Fruit fly (Drosophila melanogaster) whole organism, embryonic: ENCODE measurements around the gene CG14269.

Source experiments
- Abd-B ChIP-seq: fragments of 200-800 bp; sonication (Bioruptor generic); optimal IDR thresholded peaks from 2 replicates; lab custom pipeline; 2018; ENCODE audit warnings: missing biosample characterization, mild to moderate bottlenecking, missing genetic modification characterization, moderate library complexity
- CG10147 ChIP-seq: fragments of 200-800 bp; sonication (Bioruptor generic); optimal IDR thresholded peaks from 2 replicates; lab custom pipeline; 2019; ENCODE audit warnings: missing biosample characterization, mild to moderate bottlenecking, missing genetic modification characterization, moderate library complexity
- CG10267 ChIP-seq: fragments of 200-800 bp; sonication (Bioruptor generic); optimal IDR thresholded peaks from 2 replicates; lab custom pipeline; 2018; ENCODE audit warnings: missing biosample characterization, mild to moderate bottlenecking, missing genetic modification characterization, moderate library complexity
- CG10321 ChIP-seq: fragments of 200-800 bp; sonication (Bioruptor generic); IDR thresholded peaks from 2 replicates; pipeline ENCODE4 v1.3.6; 2022; ENCODE audit warnings: missing biosample characterization, missing genetic modification characterization
- CG11696 ChIP-seq: fragments of 200-800 bp; sonication (Bioruptor generic); IDR thresholded peaks from 2 replicates; pipeline ENCODE4 v1.3.6; 2022; ENCODE audit warnings: missing biosample characterization, missing genetic modification characterization
- CG11723 ChIP-seq: fragments of 200-800 bp; sonication (Bioruptor generic); optimal IDR thresholded peaks from 2 replicates; lab custom pipeline; 2017; ENCODE audit warnings: missing biosample characterization, mild to moderate bottlenecking, missing genetic modification characterization
- CG13424 ChIP-seq: fragments of 200-800 bp; sonication (Bioruptor generic); optimal IDR thresholded peaks from 2 replicates; lab custom pipeline; 2019; ENCODE audit warnings: missing biosample characterization, mild to moderate bottlenecking, missing genetic modification characterization, moderate library complexity
- CG13775 ChIP-seq: fragments of 200-800 bp; sonication (Bioruptor generic); optimal IDR thresholded peaks from 3 replicates; lab custom pipeline; 2017; ENCODE audit warnings: missing biosample characterization, mild to moderate bottlenecking, missing genetic modification characterization
- CG14710 ChIP-seq: fragments of 200-800 bp; sonication (Bioruptor generic); optimal IDR thresholded peaks from 3 replicates; lab custom pipeline; 2019; ENCODE audit warnings: missing biosample characterization, mild to moderate bottlenecking, missing genetic modification characterization, moderate library complexity
- CG14965 ChIP-seq: fragments of 200-800 bp; sonication (Bioruptor generic); optimal IDR thresholded peaks from 2 replicates; lab custom pipeline; 2016; ENCODE audit warnings: missing biosample characterization, missing genetic modification characterization, borderline replicate concordance
- CG15601 ChIP-seq: fragments of 200-800 bp; sonication (Bioruptor generic); optimal IDR thresholded peaks from 3 replicates; lab custom pipeline; 2019; ENCODE audit warnings: missing biosample characterization, mild to moderate bottlenecking, missing genetic modification characterization, moderate library complexity
- CG17359 ChIP-seq: fragments of 200-800 bp; sonication (Bioruptor generic); optimal IDR thresholded peaks from 3 replicates; lab custom pipeline; 2018; ENCODE audit warnings: missing biosample characterization, mild to moderate bottlenecking, missing genetic modification characterization, moderate library complexity
- CG31224 ChIP-seq: fragments of 200-800 bp; sonication (Bioruptor generic); IDR thresholded peaks from 2 replicates; pipeline ENCODE4 v1.3.6; 2022; ENCODE audit warnings: missing biosample characterization, missing genetic modification characterization
- CG32532 ChIP-seq: fragments of 200-800 bp; sonication (Bioruptor generic); IDR thresholded peaks from 2 replicates; pipeline ENCODE4 v1.3.6; 2022; ENCODE audit warnings: missing biosample characterization, missing genetic modification characterization
- CG3407 ChIP-seq: fragments of 200-800 bp; sonication (Bioruptor generic); optimal IDR thresholded peaks from 2 replicates; lab custom pipeline; 2018; ENCODE audit warnings: missing biosample characterization, mild to moderate bottlenecking, missing genetic modification characterization
- CG4404 ChIP-seq: fragments of 200-800 bp; sonication (Bioruptor generic); IDR thresholded peaks from 2 replicates; pipeline ENCODE4 v1.3.6; 2022; ENCODE audit warnings: missing biosample characterization, missing genetic modification characterization
- CG9727 ChIP-seq: fragments of 200-800 bp; sonication (Bioruptor generic); optimal IDR thresholded peaks from 3 replicates; lab custom pipeline; 2017; ENCODE audit warnings: missing biosample characterization, mild to moderate bottlenecking, missing genetic modification characterization
- CrebB ChIP-seq: fragments of 200-800 bp; sonication (Bioruptor generic); optimal IDR thresholded peaks from 3 replicates; lab custom pipeline; 2018; ENCODE audit warnings: missing biosample characterization, mild to moderate bottlenecking, missing genetic modification characterization
- Dek ChIP-seq: fragments of 200-800 bp; sonication (Bioruptor generic); optimal IDR thresholded peaks from 3 replicates; lab custom pipeline; 2019; ENCODE audit warnings: missing biosample characterization, mild to moderate bottlenecking, missing genetic modification characterization, moderate library complexity
- HHEX ChIP-seq: fragments of 200-800 bp; sonication (Bioruptor generic); optimal IDR thresholded peaks from 3 replicates; lab custom pipeline; 2017; ENCODE audit warnings: missing biosample characterization, mild to moderate bottlenecking, missing genetic modification characterization, missing genetic modification reagents
- HmgZ ChIP-seq: fragments of 200-800 bp; sonication (Bioruptor generic); optimal IDR thresholded peaks from 2 replicates; lab custom pipeline; 2018; ENCODE audit warnings: missing biosample characterization, mild to moderate bottlenecking, missing genetic modification characterization
- Meics ChIP-seq: fragments of 200-800 bp; sonication (Bioruptor generic); optimal IDR thresholded peaks from 2 replicates; lab custom pipeline; 2017; ENCODE audit warnings: missing biosample characterization, mild to moderate bottlenecking, missing genetic modification characterization
- Poxn ChIP-seq: fragments of 200-800 bp; sonication (Bioruptor generic); IDR thresholded peaks from 2 replicates; pipeline ENCODE4 v1.3.6; 2022; ENCODE audit warnings: missing biosample characterization, missing genetic modification characterization
- Scr ChIP-seq: fragments of 200-800 bp; sonication (Bioruptor generic); IDR thresholded peaks from 2 replicates; pipeline ENCODE4 v1.3.6; 2022; ENCODE audit warnings: missing biosample characterization, missing genetic modification characterization; ENCODE audit not compliant: partially characterized antibody
- Tbp ChIP-seq: fragments of >200 bp; optimal IDR thresholded peaks from 2 replicates; lab custom pipeline; 2018; ENCODE audit warnings: missing biosample characterization, missing genetic modification characterization
- bsh ChIP-seq, 2 experiments: fragments of 200-800 bp; sonication (Bioruptor generic); optimal IDR thresholded peaks; 2 replicates each; lab custom pipeline; 2017 to 2018; ENCODE audit warnings: mild to moderate bottlenecking in 2 of 2, missing biosample characterization in 2 of 2, missing genetic modification characterization in 2 of 2, moderate library complexity in 1 of 2
- chm ChIP-seq: fragments of 200-800 bp; sonication (Bioruptor generic); IDR thresholded peaks from 2 replicates; pipeline ENCODE4 v1.3.6; 2022; ENCODE audit warnings: missing biosample characterization, missing genetic modification characterization
- ci ChIP-seq: fragments of 200-800 bp; sonication (Bioruptor generic); IDR thresholded peaks from 3 replicates; pipeline ENCODE4 v1.3.6; 2022; ENCODE audit warnings: missing biosample characterization, missing genetic modification characterization
- croc ChIP-seq: fragments of 200-800 bp; sonication (Bioruptor generic); conservative IDR thresholded peaks from 3 replicates; pipeline ENCODE4 v1.3.6; 2022; ENCODE audit warnings: missing biosample characterization, missing genetic modification characterization
- dpn ChIP-seq, 2 experiments: fragments of 200-800 bp; sonication (Bioruptor generic); optimal IDR thresholded peaks; 3 replicates each; lab custom pipeline; 2016; ENCODE audit warnings: missing biosample characterization in 2 of 2, missing genetic modification characterization in 2 of 2
- dysf ChIP-seq: fragments of 200-800 bp; sonication (Bioruptor generic); IDR thresholded peaks from 3 replicates; pipeline ENCODE4 v1.3.6; 2022; ENCODE audit warnings: missing biosample characterization, missing genetic modification characterization
- gce ChIP-seq: fragments of 200-800 bp; sonication (Bioruptor generic); IDR thresholded peaks from 3 replicates; pipeline ENCODE4 v1.3.6; 2022; ENCODE audit warnings: missing biosample characterization, missing genetic modification characterization
- gsb ChIP-seq: fragments of 200-800 bp; sonication (Bioruptor generic); IDR thresholded peaks from 2 replicates; pipeline ENCODE4 v1.3.6; 2022; ENCODE audit warnings: missing biosample characterization, missing genetic modification characterization
- jing ChIP-seq: fragments of 200-800 bp; sonication (Bioruptor generic); optimal IDR thresholded peaks from 2 replicates; lab custom pipeline; 2018; ENCODE audit warnings: missing biosample characterization, mild to moderate bottlenecking, missing genetic modification characterization
- ken ChIP-seq: fragments of 200-800 bp; sonication (Bioruptor generic); IDR thresholded peaks from 3 replicates; pipeline ENCODE4 v1.3.6; 2022; ENCODE audit warnings: missing biosample characterization, missing genetic modification characterization
- luna ChIP-seq: fragments of 200-800 bp; sonication (Bioruptor generic); optimal IDR thresholded peaks from 2 replicates; lab custom pipeline; 2016; ENCODE audit warnings: missing biosample characterization, missing genetic modification characterization
- nau ChIP-seq: fragments of 200-800 bp; sonication (Bioruptor generic); optimal IDR thresholded peaks from 3 replicates; lab custom pipeline; 2017; ENCODE audit warnings: missing biosample characterization, mild to moderate bottlenecking, missing genetic modification characterization, missing genetic modification reagents
- oc ChIP-seq: fragments of 200-800 bp; sonication (Bioruptor generic); optimal IDR thresholded peaks from 2 replicates; lab custom pipeline; 2018; ENCODE audit warnings: missing biosample characterization, mild to moderate bottlenecking, missing genetic modification characterization, moderate library complexity
- org-1 ChIP-seq: fragments of 200-800 bp; sonication (Bioruptor generic); optimal IDR thresholded peaks from 2 replicates; lab custom pipeline; 2017; ENCODE audit warnings: missing biosample characterization, missing genetic modification characterization
- prd ChIP-seq, 3 experiments: fragments of >200 bp in 2 of 3; fragments of 200-800 bp in 1 of 3; sonication (Bioruptor generic) in 1 of 3; optimal IDR thresholded peaks in 2 of 3; IDR thresholded peaks in 1 of 3; 2 replicates in 2 of 3; 3 replicates in 1 of 3; pipeline versions ENCODE4 v1.3.6 to Lab custom; 2017 to 2022; ENCODE audit warnings: missing biosample characterization in 1 of 3, missing genetic modification characterization in 1 of 3
- rib ChIP-seq: fragments of 200-800 bp; sonication (Bioruptor generic); IDR thresholded peaks from 2 replicates; pipeline ENCODE4 v1.3.6; 2022; ENCODE audit warnings: missing biosample characterization, missing genetic modification characterization
- salm ChIP-seq: fragments of 200-800 bp; sonication (Bioruptor generic); optimal IDR thresholded peaks from 2 replicates; lab custom pipeline; 2018; ENCODE audit warnings: missing biosample characterization, mild to moderate bottlenecking, missing genetic modification characterization
- scrt ChIP-seq: fragments of 200-800 bp; sonication (Bioruptor generic); optimal IDR thresholded peaks from 2 replicates; lab custom pipeline; 2018; ENCODE audit warnings: missing biosample characterization, mild to moderate bottlenecking, missing genetic modification characterization, moderate library complexity
- sd ChIP-seq: fragments of 200-800 bp; sonication (Bioruptor generic); optimal IDR thresholded peaks from 3 replicates; lab custom pipeline; 2018; ENCODE audit warnings: missing biosample characterization, mild to moderate bottlenecking, missing genetic modification characterization, moderate library complexity
- sim ChIP-seq: fragments of 200-800 bp; sonication (Bioruptor generic); IDR thresholded peaks from 2 replicates; pipeline ENCODE4 v1.3.6; 2022; ENCODE audit warnings: missing biosample characterization, missing genetic modification characterization
- tgo ChIP-seq: fragments of 200-800 bp; sonication (Bioruptor generic); IDR thresholded peaks from 3 replicates; pipeline ENCODE4 v1.3.6; 2022; ENCODE audit warnings: missing biosample characterization, missing genetic modification characterization
- tll ChIP-seq, 2 experiments: fragments of 200-800 bp in 1 of 2; fragments of >200 bp in 1 of 2; sonication (Bioruptor generic) in 1 of 2; optimal IDR thresholded peaks; 2 replicates each; lab custom pipeline; 2017 to 2019; ENCODE audit warnings: missing biosample characterization in 2 of 2, missing genetic modification characterization in 2 of 2, mild to moderate bottlenecking in 1 of 2, moderate library complexity in 1 of 2
- vvl ChIP-seq: fragments of 200-800 bp; sonication (Bioruptor generic); IDR thresholded peaks from 2 replicates; pipeline ENCODE4 v1.3.6; 2022; ENCODE audit warnings: missing biosample characterization, missing genetic modification characterization
- zfh1 ChIP-seq: fragments of 200-800 bp; sonication (Bioruptor generic); IDR thresholded peaks from 3 replicates; pipeline ENCODE4 v1.3.6; 2022; ENCODE audit warnings: missing biosample characterization, missing genetic modification characterization

CG14269 gene

dm6 chrX:3431641-3432040 lies 4.0 kb downstream of the CG14269 start (continued):
- TF ChIP-seq CG10321: peak; percentile 48; the same call in 1 of the 2 replicates
- TF ChIP-seq CG32532 (GFP tag; lab: Robert Waterston, UW): peak; percentile 86
- TF ChIP-seq CG10147 (GFP tag; lab: Kevin White, UChicago): peak; percentile 52
- TF ChIP-seq CG11696 (GFP tag; lab: Robert Waterston, UW): peak; percentile 53; the same call in 1 of the 2 replicates
- peak; percentile 52 for TF ChIP-seq org-1 (GFP tag; lab: Kevin White, UChicago)
- TF ChIP-seq Tbp (GFP tag; lab: Kevin White, UChicago): no peak
- no peak for TF ChIP-seq Scr (GFP tag; lab: Robert Waterston, UW)
- peak; percentile 60 for TF ChIP-seq Dek (tag; lab: Kevin White, UChicago)
- peak; percentile 19; the same call in 1 of the 2 replicates for TF ChIP-seq rib (GFP tag; lab: Robert Waterston, UW)
- peak; percentile 81 for TF ChIP-seq CG17359
- TF ChIP-seq dysf (GFP tag; lab: Robert Waterston, UW): peak; percentile 84
- peak; percentile 31 for TF ChIP-seq salm (tag; lab: Kevin White, UChicago)
- no peak for TF ChIP-seq luna
- TF ChIP-seq sd (tag; lab: Kevin White, UChicago): peak; percentile 55
- no peak for TF ChIP-seq CG14965 (GFP tag; lab: Kevin White, UChicago)
- peak; percentile 62 for TF ChIP-seq gsb
- TF ChIP-seq CG3407: peak; percentile 20
- TF ChIP-seq Poxn: 0 out of 2 replicates have a peak, but pooled peaks have one; percentile 19
- peak; percentile 43 for TF ChIP-seq Meics (GFP tag; lab: Kevin White, UChicago)
- peak; percentile 72; the same call in 2 of the 3 replicates for TF ChIP-seq zfh1 (GFP tag; lab: Robert Waterston, UW)
- peak; percentile 3 to 56 for TF ChIP-seq dpn (GFP tag; optimal IDR thresholded peaks at IDR 0.05; lab: Kevin White, UChicago)
- TF ChIP-seq CrebB (tag; lab: Kevin White, UChicago): peak; percentile 37
- peak; percentile 42; the same call in 1 of the 3 replicates for TF ChIP-seq gce
- peak; percentile 63 for TF ChIP-seq croc
- peak; percentile 48 for TF ChIP-seq Abd-B
- TF ChIP-seq jing: no peak
- peak; percentile 68 for TF ChIP-seq CG31224 (GFP tag; lab: Robert Waterston, UW)
- TF ChIP-seq CG4404 (GFP tag; lab: Robert Waterston, UW): peak; percentile 67
- TF ChIP-seq HmgZ (tag; lab: Kevin White, UChicago): peak; percentile 36
- TF ChIP-seq tll (GFP tag; optimal IDR thresholded peaks at IDR 0.05; lab: Kevin White, UChicago): no peak
- TF ChIP-seq ken (GFP tag; lab: Robert Waterston, UW): peak; percentile 62; the same call in 1 of the 3 replicates
- TF ChIP-seq oc (tag; lab: Kevin White, UChicago): peak; percentile 69
- TF ChIP-seq vvl (GFP tag; lab: Robert Waterston, UW): peak; percentile 89
- TF ChIP-seq HHEX (GFP tag; lab: Kevin White, UChicago): peak; percentile 16
- TF ChIP-seq CG10267 (tag; lab: Kevin White, UChicago): peak; percentile 48
- TF ChIP-seq CG11723 (GFP tag; lab: Kevin White, UChicago): no peak
- TF ChIP-seq chm (GFP tag; lab: Robert Waterston, UW): peak; percentile 64; the same call in 1 of the 2 replicates
- peak; percentile 35 for TF ChIP-seq CG15601 (tag; lab: Kevin White, UChicago)
- peak; percentile 56 for TF ChIP-seq CG9727 (GFP tag; lab: Kevin White, UChicago)
- peak; percentile 43 for TF ChIP-seq CG14710 (tag; lab: Kevin White, UChicago)
- peak; percentile 84 for TF ChIP-seq tgo
- peak; percentile 32 for TF ChIP-seq CG13775 (GFP tag; lab: Kevin White, UChicago)
- peak; percentile 86 for TF ChIP-seq ci
- peak; percentile 71 for TF ChIP-seq CG13424
- peak; percentile 2 for TF ChIP-seq scrt (GFP tag; lab: Kevin White, UChicago)
- peak in 1 of 2 experiments; percentile 67 for TF ChIP-seq bsh (GFP tag; optimal IDR thresholded peaks at IDR 0.05; lab: Kevin White, UChicago)
- peak; percentile 9 for TF ChIP-seq nau
- TF ChIP-seq prd (optimal IDR thresholded peaks at IDR 0.05; lab: Kevin White, UChicago): no peak
- TF ChIP-seq prd (GFP tag; IDR thresholded peaks at IDR 0.05; lab: Robert Waterston, UW): peak; percentile 88
- TF ChIP-seq sim: peak; percentile 36; the same call in 1 of the 2 replicates
